Fruit fly (Drosophila melanogaster) whole organism, adult: Measurements from ENCODE around the gene CG46466.

Experiments used
- CG11617 ChIP-seq: fragments of 200-800 bp; sonication (Bioruptor generic); optimal IDR thresholded peaks from 2 replicates; lab custom pipeline; 2017; ENCODE audit warnings: mild to moderate bottlenecking, missing biosample characterization, missing genetic modification reagents, missing genetic modification characterization
- CG12768 ChIP-seq: fragments of 200-800 bp; sonication (Bioruptor generic); optimal IDR thresholded peaks from 2 replicates; lab custom pipeline; 2017; ENCODE audit warnings: missing biosample characterization, missing genetic modification characterization, mild to moderate bottlenecking, moderate library complexity, missing genetic modification reagents
- CG14711 ChIP-seq: fragments of 200-800 bp; sonication (Bioruptor generic); optimal IDR thresholded peaks from 2 replicates; lab custom pipeline; 2018; ENCODE audit warnings: missing biosample characterization, mild to moderate bottlenecking, missing genetic modification characterization, moderate library complexity
- CG1620 ChIP-seq: fragments of 200-800 bp; sonication (Bioruptor generic); optimal IDR thresholded peaks from 2 replicates; lab custom pipeline; 2016; ENCODE audit warnings: missing biosample characterization, missing genetic modification characterization
- CG33017 ChIP-seq: fragments of 200-800 bp; sonication (Bioruptor generic); optimal IDR thresholded peaks from 2 replicates; lab custom pipeline; 2018; ENCODE audit warnings: missing biosample characterization, mild to moderate bottlenecking, missing genetic modification characterization, moderate library complexity
- CG5204 ChIP-seq: fragments of 200-800 bp; sonication (Bioruptor generic); optimal IDR thresholded peaks from 2 replicates; lab custom pipeline; 2016; ENCODE audit warnings: missing biosample characterization, missing genetic modification characterization
- CG7045 ChIP-seq: fragments of 200-800 bp; sonication (Bioruptor generic); optimal IDR thresholded peaks from 2 replicates; lab custom pipeline; 2017; ENCODE audit warnings: missing biosample characterization, mild to moderate bottlenecking, missing genetic modification characterization
- CG7101 ChIP-seq: fragments of 200-800 bp; sonication (Bioruptor generic); optimal IDR thresholded peaks from 2 replicates; lab custom pipeline; 2018; ENCODE audit warnings: missing biosample characterization, mild to moderate bottlenecking, missing genetic modification characterization, moderate library complexity
- Clk ChIP-seq: fragments of 200-800 bp; sonication (Bioruptor generic); optimal IDR thresholded peaks from 2 replicates; lab custom pipeline; 2017; ENCODE audit warnings: missing biosample characterization, missing genetic modification characterization
- Crg-1 ChIP-seq: fragments of 200-800 bp; sonication (Bioruptor generic); optimal IDR thresholded peaks from 2 replicates; lab custom pipeline; 2016; ENCODE audit warnings: missing biosample characterization, missing genetic modification characterization
- Hr96 ChIP-seq: fragments of 200-800 bp; sonication (Bioruptor generic); optimal IDR thresholded peaks from 2 replicates; lab custom pipeline; 2016; ENCODE audit warnings: missing biosample characterization, missing genetic modification characterization
- Mnt ChIP-seq: fragments of 200-800 bp; sonication (Bioruptor generic); optimal IDR thresholded peaks from 2 replicates; lab custom pipeline; 2016; ENCODE audit warnings: missing biosample characterization, mild to moderate bottlenecking, missing genetic modification characterization
- bab1 ChIP-seq: fragments of 200-800 bp; sonication (Bioruptor generic); optimal IDR thresholded peaks from 3 replicates; lab custom pipeline; 2019; ENCODE audit warnings: missing biosample characterization, mild to moderate bottlenecking, missing genetic modification characterization, moderate library complexity
- cic ChIP-seq: fragments of 200-800 bp; sonication (Bioruptor generic); optimal IDR thresholded peaks from 2 replicates; lab custom pipeline; 2017; ENCODE audit warnings: missing biosample characterization, mild to moderate bottlenecking, missing genetic modification characterization, moderate library complexity
- cnc ChIP-seq, 2 experiments: fragments of >200 bp; optimal IDR thresholded peaks; 2 replicates each; lab custom pipeline; 2017
- kay ChIP-seq: fragments of 200-800 bp; sonication (Bioruptor generic); peaks from one replicate; lab custom pipeline; 2016; ENCODE audit warnings: missing biosample characterization, missing genetic modification characterization, borderline replicate concordance
- ovo ChIP-seq: fragments of 200-800 bp; sonication (Bioruptor generic); optimal IDR thresholded peaks from 2 replicates; lab custom pipeline; 2016; ENCODE audit warnings: missing biosample characterization, missing genetic modification characterization
- pad ChIP-seq: fragments of 200-800 bp; sonication (Bioruptor generic); optimal IDR thresholded peaks from 3 replicates; lab custom pipeline; 2017; ENCODE audit warnings: missing biosample characterization, missing genetic modification characterization, mild to moderate bottlenecking, moderate library complexity, missing genetic modification reagents
- tj ChIP-seq: fragments of 200-800 bp; sonication (Bioruptor generic); optimal IDR thresholded peaks from 3 replicates; lab custom pipeline; 2017; ENCODE audit warnings: missing biosample characterization, mild to moderate bottlenecking, missing genetic modification characterization, moderate library complexity
- toe ChIP-seq: fragments of 200-800 bp; sonication (Bioruptor generic); optimal IDR thresholded peaks from 2 replicates; lab custom pipeline; 2016; ENCODE audit warnings: missing biosample characterization, missing genetic modification characterization

The CG46466 gene

dm6 chr4:664277-664676 lies 1.4 kb upstream of the CG46466 start:
- TF ChIP-seq kay (peak; percentile 63), tj (GFP tag; lab: Kevin White, UChicago) (no peak), cnc (optimal IDR thresholded peaks at IDR 0.05; lab: Kevin White, UChicago) (no peak)

dm6 chr4:662101-662500 lies 823 bp downstream of the CG46466 start:
- peak; percentile 55 for TF ChIP-seq kay
- TF ChIP-seq Crg-1 (GFP tag; lab: Kevin White, UChicago), result no peak
- TF ChIP-seq tj (GFP tag; lab: Kevin White, UChicago), result no peak

DNA sequence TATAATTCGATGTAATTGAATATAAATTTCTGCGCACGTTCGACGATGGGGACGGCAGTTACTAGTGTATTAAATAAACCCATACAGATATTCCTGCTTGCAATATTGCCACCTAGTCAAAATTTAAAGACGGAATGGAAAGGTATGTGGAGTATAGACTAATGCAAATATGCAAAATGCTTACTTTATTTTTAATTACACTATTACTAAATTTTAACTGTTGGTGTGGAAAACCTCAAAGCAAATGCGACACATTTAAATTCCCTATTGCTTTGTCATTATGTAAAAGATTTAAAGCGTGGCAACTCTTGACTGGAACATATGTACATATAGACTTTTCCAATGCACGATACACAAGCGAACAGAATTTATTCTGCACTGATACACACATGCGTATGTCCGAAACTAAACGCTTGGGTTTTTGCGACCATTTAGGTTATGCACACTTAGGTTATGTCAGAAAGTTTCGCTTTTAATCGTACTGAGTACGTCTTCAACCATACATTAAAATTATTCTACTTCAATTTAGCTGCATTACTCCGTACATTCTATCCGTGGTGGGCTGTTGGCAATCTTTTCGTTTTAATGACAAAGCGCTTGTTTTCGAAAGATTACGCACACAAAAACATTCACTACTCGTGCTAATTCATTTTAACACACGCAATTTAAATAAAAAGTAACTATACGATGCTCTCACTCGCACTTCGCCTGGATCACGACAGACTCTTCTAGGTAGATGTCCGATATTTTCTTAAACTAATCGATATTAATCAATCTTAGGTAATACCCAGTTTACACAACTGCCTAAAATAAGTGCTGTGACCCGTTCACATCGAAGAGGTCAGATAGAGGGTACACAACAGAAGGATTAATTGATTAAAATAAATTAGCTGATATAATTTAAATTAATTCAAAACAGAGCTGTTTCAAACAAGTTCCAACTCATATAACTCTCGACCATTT lies 2.8 kb downstream of the CG46466 start, which contains the start of gene gw:
Gene gw, minus strand, starts transcription at position 725 of the 963 bp plus-strand sequence.
- TF ChIP-seq Clk, result peak; percentile 71
- peak; percentile 67 for TF ChIP-seq cic (GFP tag; lab: Kevin White, UChicago)
- TF ChIP-seq CG1620 (GFP tag; lab: Kevin White, UChicago), result peak; percentile 82
- TF ChIP-seq CG5204, result peak; percentile 84
- peak; percentile 89 for TF ChIP-seq CG14711 (tag; lab: Kevin White, UChicago)
- TF ChIP-seq cnc (optimal IDR thresholded peaks at IDR 0.05; lab: Kevin White, UChicago), result peak in 1 of 2 experiments; percentile 57
- peak; percentile 78 for TF ChIP-seq CG7045
- peak; percentile 87 for TF ChIP-seq toe
- no peak for TF ChIP-seq Hr96 (GFP tag; lab: Kevin White, UChicago)
- TF ChIP-seq Crg-1 (GFP tag; lab: Kevin White, UChicago), result peak; percentile 88
- TF ChIP-seq CG7101 (tag; lab: Kevin White, UChicago), result peak; percentile 86
- peak; percentile 73 for TF ChIP-seq bab1 (GFP tag; lab: Kevin White, UChicago)
- TF ChIP-seq CG12768, result peak; percentile 75
- TF ChIP-seq ovo (GFP tag; lab: Kevin White, UChicago), result peak; percentile 84
- TF ChIP-seq CG11617 (GFP tag; lab: Kevin White, UChicago), result peak; percentile 86
- TF ChIP-seq Mnt (GFP tag; lab: Kevin White, UChicago), result peak; percentile 90
- peak; percentile 45 for TF ChIP-seq CG33017 (tag; lab: Kevin White, UChicago)
- peak; percentile 48 for TF ChIP-seq tj (GFP tag; lab: Kevin White, UChicago)
- TF ChIP-seq kay, result peak; percentile 94
- TF ChIP-seq pad (GFP tag; lab: Kevin White, UChicago), result peak; percentile 65

DNA sequence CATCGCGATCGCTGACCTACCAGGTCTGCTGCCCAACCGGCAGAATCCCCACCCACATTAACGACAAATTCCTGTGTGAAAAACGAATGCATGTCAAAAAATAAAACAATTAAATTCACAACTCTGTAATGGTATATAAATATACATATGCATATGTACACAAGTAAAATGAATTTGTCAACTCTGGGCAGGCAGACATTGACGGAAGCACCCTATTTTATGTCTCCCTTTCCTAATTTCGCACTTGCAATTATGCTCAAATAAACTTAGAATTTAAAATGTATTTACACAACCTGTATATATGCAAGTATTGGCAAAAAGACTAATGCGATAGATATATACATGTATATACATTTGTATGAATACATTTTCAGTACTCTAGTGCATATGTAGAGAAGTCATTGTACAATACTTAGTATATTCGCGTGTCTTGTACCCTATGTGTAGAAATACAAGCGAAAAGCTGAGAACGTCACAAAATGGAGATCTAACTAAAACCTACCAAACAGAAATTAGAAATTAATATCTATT lies 3.8 kb downstream of the CG46466 start:
- TF ChIP-seq CG14711 (tag; lab: Kevin White, UChicago) (peak; percentile 86), cic (GFP tag; lab: Kevin White, UChicago) (no peak), Crg-1 (GFP tag; lab: Kevin White, UChicago) (peak; percentile 0), CG1620 (GFP tag; lab: Kevin White, UChicago) (peak; percentile 22), kay (peak; percentile 98), tj (GFP tag; lab: Kevin White, UChicago) (no peak), CG12768 (no peak), pad (GFP tag; lab: Kevin White, UChicago) (no peak)

DNA sequence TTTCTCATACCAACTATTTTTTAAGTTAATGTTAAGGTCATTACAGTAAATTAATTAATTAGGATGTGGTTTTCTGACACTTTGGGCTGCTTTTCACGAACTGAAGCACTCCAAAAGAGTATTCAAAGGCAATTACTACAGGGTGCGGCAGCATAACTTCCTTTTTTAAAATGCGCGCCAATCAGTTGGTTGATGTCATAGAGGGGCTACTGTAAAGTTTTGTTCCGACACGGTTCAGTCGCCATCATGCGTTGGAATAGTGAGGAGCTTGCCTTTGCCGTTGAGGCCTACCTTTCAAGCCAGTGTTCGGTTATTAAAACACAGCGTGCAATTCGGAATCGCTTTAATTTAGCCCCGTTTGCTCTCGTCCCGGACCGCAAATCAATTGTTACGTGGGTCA lies 15.5 kb downstream of the CG46466 start:
- TF ChIP-seq bab1 (GFP tag; lab: Kevin White, UChicago), result no peak
- TF ChIP-seq CG5204, result no peak
- no peak for TF ChIP-seq CG12768
- no peak for TF ChIP-seq tj (GFP tag; lab: Kevin White, UChicago)
- TF ChIP-seq ovo (GFP tag; lab: Kevin White, UChicago), result no peak
- no peak for TF ChIP-seq toe
- TF ChIP-seq pad (GFP tag; lab: Kevin White, UChicago), result no peak
- no peak for TF ChIP-seq Mnt (GFP tag; lab: Kevin White, UChicago)
- no peak for TF ChIP-seq cnc (optimal IDR thresholded peaks at IDR 0.05; lab: Kevin White, UChicago)
- no peak for TF ChIP-seq CG33017 (tag; lab: Kevin White, UChicago)
- no peak for TF ChIP-seq Hr96 (GFP tag; lab: Kevin White, UChicago)
- no peak for TF ChIP-seq CG11617 (GFP tag; lab: Kevin White, UChicago)
- TF ChIP-seq CG7101 (tag; lab: Kevin White, UChicago), result no peak
- no peak for TF ChIP-seq Clk
- no peak for TF ChIP-seq CG1620 (GFP tag; lab: Kevin White, UChicago)

- TF ChIP-seq CG7101 (tag; lab: Kevin White, UChicago), result no peak
- TF ChIP-seq kay, result peak; percentile 72
- no peak for TF ChIP-seq CG1620 (GFP tag; lab: Kevin White, UChicago)
Measured at dm6 chr4:646414-647016, 16.4 kb downstream of the CG46466 start, which contains the start of gene Ekar. TSS of gene Ekar (minus strand) at chr4:646556.
